Worm (Caenorhabditis elegans): ENCODE measurements around the gene T05C1.1.

Gene T05C1.1

ce11 chrII:4478303-4478702 is at the start of gene T05C1.1:
Gene T05C1.1, plus strand, starts transcription at chrII:4478603.
- TF ChIP-seq nhr-129 (tag; optimal IDR thresholded peaks at IDR 0.05) (no peak), R02D3.7 (tag; optimal IDR thresholded peaks at IDR 0.05) (no peak), egl-27 (tag; optimal IDR thresholded peaks at IDR 0.05) (no peak), peb-1 (tag; optimal IDR thresholded peaks at IDR 0.05) (no peak), gmeb-1 (tag; optimal IDR thresholded peaks at IDR 0.05) (no peak), nhr-12 (tag; optimal IDR thresholded peaks at IDR 0.05) (no peak), lin-13 (GFP tag; optimal IDR thresholded peaks at IDR 0.05) (no peak), unc-62 (GFP tag; optimal IDR thresholded peaks at IDR 0.05) (no peak), nhr-6 (tag; optimal IDR thresholded peaks at IDR 0.05) (no peak), zag-1 (tag; optimal IDR thresholded peaks at IDR 0.05) (no peak), blmp-1 (tag; optimal IDR thresholded peaks at IDR 0.05; ENCODE audit: insufficient read depth) (no peak)

ce11 chrII:4433146-4433545 is 45.3 kb upstream of the T05C1.1 start, which contains the start of gene nhr-109:
Gene nhr-109, plus strand, starts transcription at chrII:4433367.
- no peak for TF ChIP-seq ceh-16 (tag; optimal IDR thresholded peaks at IDR 0.05)
- no peak for TF ChIP-seq nhr-10 (tag; optimal IDR thresholded peaks at IDR 0.05)
- TF ChIP-seq gmeb-1 (tag; optimal IDR thresholded peaks at IDR 0.05): peak; percentile 12
- TF ChIP-seq ama-1 (optimal IDR thresholded peaks at IDR 0.05): peak; percentile 3
- TF ChIP-seq ceh-82 (tag; optimal IDR thresholded peaks at IDR 0.05): no peak
- peak; percentile 42 for TF ChIP-seq fos-1 (tag; optimal IDR thresholded peaks at IDR 0.05)

ce11 chrII:4434278-4434677 is 44.1 kb upstream of the T05C1.1 start:
- TF ChIP-seq lsy-2 (tag; optimal IDR thresholded peaks at IDR 0.05) (no peak), egl-27 (tag; optimal IDR thresholded peaks at IDR 0.05) (no peak), unc-62 (GFP tag; optimal IDR thresholded peaks at IDR 0.05) (no peak), nhr-10 (tag; optimal IDR thresholded peaks at IDR 0.05) (no peak), nhr-12 (tag; optimal IDR thresholded peaks at IDR 0.05) (no peak), lin-13 (GFP tag; optimal IDR thresholded peaks at IDR 0.05) (no peak), unc-39 (tag; optimal IDR thresholded peaks at IDR 0.05) (no peak), C34F6.9 (tag; optimal IDR thresholded peaks at IDR 0.05) (no peak), mdl-1 (tag; optimal IDR thresholded peaks at IDR 0.05) (no peak), nhr-129 (tag; optimal IDR thresholded peaks at IDR 0.05) (no peak), unc-55 (GFP tag; optimal IDR thresholded peaks at IDR 0.05) (no peak), peb-1 (tag; optimal IDR thresholded peaks at IDR 0.05) (no peak), nhr-23 (tag; optimal IDR thresholded peaks at IDR 0.05) (no peak), snpc-4 (tag; optimal IDR thresholded peaks at IDR 0.05) (no peak), F13H6.1 (tag; optimal IDR thresholded peaks at IDR 0.05) (no peak), alr-1 (tag; optimal IDR thresholded peaks at IDR 0.05) (no peak), ztf-11 (tag; optimal IDR thresholded peaks at IDR 0.05) (no peak), skn-1 (tag; optimal IDR thresholded peaks at IDR 0.05) (no peak), nhr-237 (tag; optimal IDR thresholded peaks at IDR 0.05) (no peak), nhr-25 (tag; optimal IDR thresholded peaks at IDR 0.05) (no peak)

ce11 chrII:4435134-4435533 is 43.3 kb upstream of the T05C1.1 start, which contains the start of gene nhr-273:
Gene nhr-273, plus strand, starts transcription at chrII:4435300.
- TF ChIP-seq sma-9 (GFP tag; optimal IDR thresholded peaks at IDR 0.05): no peak
- no peak for TF ChIP-seq sma-9 (tag; optimal IDR thresholded peaks at IDR 0.05)
- no peak for TF ChIP-seq unc-55 (GFP tag; optimal IDR thresholded peaks at IDR 0.05)
- TF ChIP-seq blmp-1 (tag; optimal IDR thresholded peaks at IDR 0.05; ENCODE audit: insufficient read depth): no peak
- no peak for TF ChIP-seq ceh-82 (tag; optimal IDR thresholded peaks at IDR 0.05)
- no peak for TF ChIP-seq nhr-25 (tag; optimal IDR thresholded peaks at IDR 0.05)
- TF ChIP-seq elt-1 (tag; optimal IDR thresholded peaks at IDR 0.05): no peak
- no peak for TF ChIP-seq mdl-1 (tag; optimal IDR thresholded peaks at IDR 0.05)
- TF ChIP-seq ztf-1 (GFP tag; conservative IDR thresholded peaks at IDR 0.05): no peak
- no peak for TF ChIP-seq dmd-4 (tag; optimal IDR thresholded peaks at IDR 0.05)
- TF ChIP-seq fos-1 (tag; optimal IDR thresholded peaks at IDR 0.05): peak; percentile 2
- TF ChIP-seq sma-3 (GFP tag; optimal IDR thresholded peaks at IDR 0.05): peak; percentile 7
- peak; percentile 1 for TF ChIP-seq crh-2 (tag; optimal IDR thresholded peaks at IDR 0.05)
- TF ChIP-seq alr-1 (tag; optimal IDR thresholded peaks at IDR 0.05): no peak

ce11 chrII:4438601-4439000 is 39.8 kb upstream of the T05C1.1 start, which contains the start of gene nhr-16:
Gene nhr-16, plus strand, starts transcription at chrII:4438805.
- TF ChIP-seq sma-3 (GFP tag; optimal IDR thresholded peaks at IDR 0.05): no peak
- TF ChIP-seq skn-1 (tag; optimal IDR thresholded peaks at IDR 0.05): no peak
- no peak for TF ChIP-seq mab-5 (tag; optimal IDR thresholded peaks at IDR 0.05)
- TF ChIP-seq lsy-2 (tag; optimal IDR thresholded peaks at IDR 0.05): no peak

All from whole organism, L2 larva.